Worm (Caenorhabditis elegans): ENCODE measurements around the gene arrd-6.

Gene arrd-6

ce11 chrII:11153080-11153479 lies 10.5 kb downstream of the arrd-6 start (continued):
- TF ChIP-seq cey-2 (tag; optimal IDR thresholded peaks at IDR 0.05; ENCODE audit: borderline replicate concordance, insufficient read depth) (no peak), daf-16 (GFP tag; optimal IDR thresholded peaks at IDR 0.05) (no peak), daf-16 (tag; optimal IDR thresholded peaks at IDR 0.05) (peak; percentile 78), ceh-20 (GFP tag; IDR thresholded peaks at IDR 0.05) (no peak), mes-2 (tag; optimal IDR thresholded peaks at IDR 0.05; ENCODE audit: poor library complexity, severe bottlenecking) (peak; percentile 13), mep-1 (tag; optimal IDR thresholded peaks at IDR 0.05) (no peak), aha-1 (tag) (peak; percentile 63), ZK337.2 (GFP tag; IDR thresholded peaks at IDR 0.05) (no peak)

ce11 chrII:11153800-11154199 lies 11.3 kb downstream of the arrd-6 start:
- TF ChIP-seq gei-8 (GFP tag; optimal IDR thresholded peaks at IDR 0.05), result no peak
- TF ChIP-seq dve-1 (tag; optimal IDR thresholded peaks at IDR 0.05; ENCODE audit: insufficient read depth), result peak; percentile 65
- no peak for TF ChIP-seq ama-1 (optimal IDR thresholded peaks at IDR 0.05)
- peak; percentile 66 for TF ChIP-seq hlh-11 (tag; optimal IDR thresholded peaks at IDR 0.05)
- no peak for TF ChIP-seq snpc-1.2 (GFP tag; IDR thresholded peaks at IDR 0.05)
- TF ChIP-seq lin-15B (tag; optimal IDR thresholded peaks at IDR 0.05), result no peak
- TF ChIP-seq nhr-28 (tag; optimal IDR thresholded peaks at IDR 0.05), result peak; percentile 47
- TF ChIP-seq zag-1 (tag; optimal IDR thresholded peaks at IDR 0.05), result no peak
- no peak for TF ChIP-seq dmd-9 (GFP tag; IDR thresholded peaks at IDR 0.05)
- TF ChIP-seq mep-1 (tag; optimal IDR thresholded peaks at IDR 0.05), result no peak
- TF ChIP-seq Y5F2A.4 (GFP tag; optimal IDR thresholded peaks at IDR 0.05), result no peak
- no peak for TF ChIP-seq R02D3.7 (tag; optimal IDR thresholded peaks at IDR 0.05)
- peak; percentile 48 for TF ChIP-seq nhr-77 (tag; optimal IDR thresholded peaks at IDR 0.05)
- no peak; the same call in 1 of the 2 replicates for TF ChIP-seq lin-38 (GFP tag; IDR thresholded peaks at IDR 0.05)
- TF ChIP-seq dmd-6 (GFP tag; IDR thresholded peaks at IDR 0.05), result peak; percentile 52
- no peak for TF ChIP-seq ceh-82 (tag; optimal IDR thresholded peaks at IDR 0.05)
- no peak for TF ChIP-seq ceh-62 (tag; optimal IDR thresholded peaks at IDR 0.05)
- TF ChIP-seq nhr-41 (GFP tag; IDR thresholded peaks at IDR 0.05), result no peak
- no peak for TF ChIP-seq T20F7.1 (GFP tag; optimal IDR thresholded peaks at IDR 0.05)
- no peak for TF ChIP-seq vab-7 (GFP tag; IDR thresholded peaks at IDR 0.05)
- 0 out of 2 replicates have a peak, but pooled peaks have one; percentile 32 for TF ChIP-seq php-3 (GFP tag; IDR thresholded peaks at IDR 0.05)
- TF ChIP-seq unc-62 (GFP tag; optimal IDR thresholded peaks at IDR 0.05 in 1 of 2), result peak in 1 of 2 experiments; percentile 20
- no peak for TF ChIP-seq unc-62 (tag; optimal IDR thresholded peaks at IDR 0.05)
- TF ChIP-seq lin-39 (tag; optimal IDR thresholded peaks at IDR 0.05), result no peak
- peak; percentile 40 for TF ChIP-seq nhr-10 (tag; optimal IDR thresholded peaks at IDR 0.05)
- peak; percentile 56 for TF ChIP-seq hlh-30 (tag; optimal IDR thresholded peaks at IDR 0.05; ENCODE audit: insufficient read depth)
- TF ChIP-seq Y48G9A.11 (GFP tag; IDR thresholded peaks at IDR 0.05), result no peak
- no peak for TF ChIP-seq egl-43 (GFP tag; IDR thresholded peaks at IDR 0.05)
- no peak for TF ChIP-seq daf-16 (GFP tag; optimal IDR thresholded peaks at IDR 0.05)
- TF ChIP-seq daf-16 (tag; optimal IDR thresholded peaks at IDR 0.05), result peak; percentile 63
- no peak for TF ChIP-seq zfp-3 (GFP tag; conservative IDR thresholded peaks at IDR 0.05)
- TF ChIP-seq jun-1 (tag; optimal IDR thresholded peaks at IDR 0.05), result peak; percentile 16
- peak; percentile 8 for TF ChIP-seq nhr-48 (tag; optimal IDR thresholded peaks at IDR 0.05)

- TF ChIP-seq F37D6.2 (tag; optimal IDR thresholded peaks at IDR 0.05) (no peak), lin-39 (tag; optimal IDR thresholded peaks at IDR 0.05) (no peak), Y105C5A.15 (GFP tag; IDR thresholded peaks at IDR 0.05) (no peak), ceh-28 (tag; optimal IDR thresholded peaks at IDR 0.05) (no peak), tra-1 (GFP tag; IDR thresholded peaks at IDR 0.05) (no peak), nhr-41 (GFP tag; IDR thresholded peaks at IDR 0.05) (no peak), ZK337.2 (GFP tag; IDR thresholded peaks at IDR 0.05) (no peak), duxl-1 (tag; optimal IDR thresholded peaks at IDR 0.05; ENCODE audit: poor library complexity) (no peak), mdt-29 (GFP tag; IDR thresholded peaks at IDR 0.05) (no peak), attf-4 (tag; optimal IDR thresholded peaks at IDR 0.05) (no peak), ztf-7 (tag; optimal IDR thresholded peaks at IDR 0.05) (no peak), dmd-6 (GFP tag; IDR thresholded peaks at IDR 0.05) (peak; percentile 24), egl-43 (GFP tag; IDR thresholded peaks at IDR 0.05) (no peak), ama-1 (optimal IDR thresholded peaks at IDR 0.05) (no peak), ZK546.5 (tag; optimal IDR thresholded peaks at IDR 0.05) (no peak), ceh-62 (tag; optimal IDR thresholded peaks at IDR 0.05) (no peak), mes-2 (tag; optimal IDR thresholded peaks at IDR 0.05; ENCODE audit: poor library complexity, severe bottlenecking) (no peak), unc-62 (GFP tag; optimal IDR thresholded peaks at IDR 0.05 in 1 of 2) (no peak), unc-62 (tag; optimal IDR thresholded peaks at IDR 0.05) (no peak), fkh-10 (GFP tag; optimal IDR thresholded peaks at IDR 0.05) (no peak), pqm-1 (tag; optimal IDR thresholded peaks at IDR 0.05) (no peak), php-3 (GFP tag; IDR thresholded peaks at IDR 0.05) (peak; percentile 6; the same call in 1 of the 2 replicates), hlh-11 (tag; optimal IDR thresholded peaks at IDR 0.05) (peak; percentile 33)
These were observed 12.4 kb downstream of the arrd-6 start for ce11 chrII:11154957-11155356.
